In the genomic region with DNA sequence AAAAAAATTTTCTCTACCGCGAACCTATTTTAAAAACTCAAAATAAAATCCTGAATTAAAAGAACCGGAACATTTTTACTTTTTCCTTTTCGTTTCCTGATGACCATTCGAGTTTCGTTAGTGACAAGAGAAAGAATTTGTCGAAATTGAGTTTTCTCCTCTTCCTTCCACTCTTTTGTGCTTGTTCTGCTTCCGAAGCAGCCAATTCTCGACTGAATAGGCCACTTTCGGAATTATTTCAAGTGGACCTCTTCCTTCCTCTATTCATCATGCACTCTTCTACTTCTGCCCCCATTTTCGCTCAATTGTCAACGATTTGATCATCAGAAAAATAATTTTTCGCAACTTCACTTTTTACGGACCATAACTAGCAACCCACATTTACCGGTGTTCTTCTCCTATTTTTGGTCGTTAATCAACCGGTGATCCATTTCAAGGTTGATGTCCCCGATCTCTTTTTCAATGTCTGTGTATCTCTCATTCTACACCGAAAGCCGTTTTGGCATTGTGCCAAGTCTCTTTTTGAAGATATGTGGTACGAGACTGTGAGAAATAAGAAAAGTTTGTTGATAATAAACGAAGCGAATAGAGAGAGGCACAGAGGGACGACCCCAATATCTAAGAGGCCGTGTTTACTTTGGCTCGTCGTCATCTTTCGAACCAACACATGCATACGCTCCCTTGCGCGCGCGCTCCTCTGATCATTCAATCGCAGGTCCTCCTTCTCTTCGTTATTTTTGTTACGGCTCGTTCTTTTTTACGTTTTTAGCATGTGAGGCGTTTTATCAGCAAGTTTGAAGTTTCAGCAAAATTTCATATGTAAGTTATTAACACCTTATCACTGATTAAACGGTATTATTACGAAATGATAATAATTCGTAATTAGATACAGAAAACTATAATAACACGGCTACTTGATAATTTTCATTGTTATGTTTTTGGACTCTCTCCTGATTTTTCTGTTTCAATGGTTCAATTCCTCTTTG, we compare ENCODE assay signal across 3 worm cellular contexts.
TF ChIP-seq lines count a peak whose summit lies in the region.

No protein-coding gene starts in this region.

TF ChIP-seq in whole organism, L1 larva, 84 proteins besides CTCF, POLR2A, EP300 and RAD21 (continued from another document):
- TF ChIP-seq efl-1 (optimal IDR thresholded peaks at IDR 0.05; lab: Kevin White, UChicago): no peak
- TF ChIP-seq efl-1 (GFP tag; optimal IDR thresholded peaks at IDR 0.05 in 1 of 2; lab: Kevin White, UChicago): peak in 1 of 2 experiments; percentile 26
- no peak for TF ChIP-seq C04F5.9 (tag; optimal IDR thresholded peaks at IDR 0.05; lab: Kevin White, UChicago)
- peak; percentile 5 for TF ChIP-seq tbx-2 (tag; optimal IDR thresholded peaks at IDR 0.05; lab: Kevin White, UChicago)
- no peak for TF ChIP-seq zip-4 (GFP tag; optimal IDR thresholded peaks at IDR 0.05; lab: Kevin White, UChicago)
- TF ChIP-seq nhr-85 (tag; lab: Kevin White, UChicago): peak; percentile 89
- TF ChIP-seq grh-1 (GFP tag; IDR thresholded peaks at IDR 0.05; lab: Robert Waterston, UW): 0 out of 2 replicates have a peak, but pooled peaks have one; percentile 11
- no peak for TF ChIP-seq egl-27 (tag; optimal IDR thresholded peaks at IDR 0.05; lab: Kevin White, UChicago)
- peak; percentile 72 for TF ChIP-seq fkh-10 (GFP tag; optimal IDR thresholded peaks at IDR 0.05; lab: Kevin White, UChicago)
- TF ChIP-seq nhr-19 (GFP tag; conservative IDR thresholded peaks at IDR 0.05; lab: Robert Waterston, UW): no peak
- TF ChIP-seq ceh-88 (GFP tag; IDR thresholded peaks at IDR 0.05; lab: Robert Waterston, UW): no peak
- no peak for TF ChIP-seq lin-13 (GFP tag; optimal IDR thresholded peaks at IDR 0.05; lab: Kevin White, UChicago)
- no peak for TF ChIP-seq ceh-90 (tag; optimal IDR thresholded peaks at IDR 0.05; lab: Kevin White, UChicago)
- peak; percentile 40 for TF ChIP-seq elt-2 (tag; optimal IDR thresholded peaks at IDR 0.05; lab: Kevin White, UChicago)
- no peak for TF ChIP-seq nhr-84 (tag; optimal IDR thresholded peaks at IDR 0.05; lab: Kevin White, UChicago)
- TF ChIP-seq ceh-8 (GFP tag; optimal IDR thresholded peaks at IDR 0.05; lab: Kevin White, UChicago): no peak

TF ChIP-seq in whole organism, L3 larva, 47 proteins besides CTCF, POLR2A, EP300 and RAD21 (continued from another document):
- TF ChIP-seq ceh-16 (tag; optimal IDR thresholded peaks at IDR 0.05; lab: Kevin White, UChicago) (no peak), zag-1 (tag; optimal IDR thresholded peaks at IDR 0.05; lab: Kevin White, UChicago) (no peak), nhr-12 (tag; optimal IDR thresholded peaks at IDR 0.05; lab: Kevin White, UChicago) (no peak), elt-2 (tag; optimal IDR thresholded peaks at IDR 0.05; lab: Kevin White, UChicago) (peak; percentile 70), unc-39 (tag; optimal IDR thresholded peaks at IDR 0.05; lab: Kevin White, UChicago) (no peak), jun-1 (tag; optimal IDR thresholded peaks at IDR 0.05; lab: Kevin White, UChicago) (peak; percentile 1), nhr-67 (tag; optimal IDR thresholded peaks at IDR 0.05; lab: Kevin White, UChicago) (no peak), elt-1 (tag; optimal IDR thresholded peaks at IDR 0.05; lab: Kevin White, UChicago) (no peak), elt-3 (tag; optimal IDR thresholded peaks at IDR 0.05; lab: Kevin White, UChicago) (no peak), nhr-237 (tag; optimal IDR thresholded peaks at IDR 0.05; lab: Kevin White, UChicago) (no peak), egl-27 (tag; optimal IDR thresholded peaks at IDR 0.05; lab: Kevin White, UChicago) (no peak), fkh-10 (GFP tag; optimal IDR thresholded peaks at IDR 0.05; lab: Kevin White, UChicago) (peak; percentile 50), nfya-1 (tag; optimal IDR thresholded peaks at IDR 0.05; lab: Kevin White, UChicago; ENCODE audit: insufficient read depth) (no peak), ZK546.5 (tag; optimal IDR thresholded peaks at IDR 0.05; lab: Kevin White, UChicago) (no peak), fkh-2 (tag; optimal IDR thresholded peaks at IDR 0.05; lab: Kevin White, UChicago) (no peak), nhr-77 (tag; optimal IDR thresholded peaks at IDR 0.05; lab: Kevin White, UChicago) (no peak), aly-2 (tag; optimal IDR thresholded peaks at IDR 0.05; lab: Kevin White, UChicago) (no peak), pqm-1 (tag; optimal IDR thresholded peaks at IDR 0.05; lab: Kevin White, UChicago) (peak; percentile 50), nhr-25 (tag; optimal IDR thresholded peaks at IDR 0.05; lab: Kevin White, UChicago) (peak; percentile 2), pha-4 (tag; optimal IDR thresholded peaks at IDR 0.05; lab: Kevin White, UChicago) (peak; percentile 84), nhr-76 (tag; optimal IDR thresholded peaks at IDR 0.05; lab: Kevin White, UChicago) (no peak), tbx-2 (tag; optimal IDR thresholded peaks at IDR 0.05; lab: Kevin White, UChicago) (no peak), eor-1 (tag; optimal IDR thresholded peaks at IDR 0.05; lab: Kevin White, UChicago) (no peak), mdl-1 (tag; optimal IDR thresholded peaks at IDR 0.05; lab: Kevin White, UChicago) (no peak), lin-39 (tag; optimal IDR thresholded peaks at IDR 0.05; lab: Kevin White, UChicago) (no peak)

TF ChIP-seq in whole organism, L4 larva, 104 proteins besides CTCF, POLR2A, EP300 and RAD21 (continued from another document):
- peak in 1 of 2 experiments; percentile 69 for TF ChIP-seq unc-62 (GFP tag; optimal IDR thresholded peaks at IDR 0.05 in 1 of 2; lab: Kevin White, UChicago)
- no peak for TF ChIP-seq unc-62 (tag; optimal IDR thresholded peaks at IDR 0.05; lab: Kevin White, UChicago)
- no peak for TF ChIP-seq daf-19 (GFP tag; conservative IDR thresholded peaks at IDR 0.05; lab: Robert Waterston, UW)
- peak; percentile 42 for TF ChIP-seq pqm-1 (tag; optimal IDR thresholded peaks at IDR 0.05; lab: Kevin White, UChicago)
TF ChIP-seq in whole organism, L4 larva: peak in this region for 8.
